Fruit fly (Drosophila melanogaster) whole organism, adult: ENCODE data around the gene CalpC.

Experiments
- CG11617 ChIP-seq: fragments of 200-800 bp; sonication (Bioruptor generic); optimal IDR thresholded peaks from 2 replicates; lab custom pipeline; 2017; ENCODE audit warnings: mild to moderate bottlenecking, missing biosample characterization, missing genetic modification reagents, missing genetic modification characterization
- CG33017 ChIP-seq: fragments of 200-800 bp; sonication (Bioruptor generic); optimal IDR thresholded peaks from 2 replicates; lab custom pipeline; 2018; ENCODE audit warnings: missing biosample characterization, mild to moderate bottlenecking, missing genetic modification characterization, moderate library complexity
- CG7101 ChIP-seq: fragments of 200-800 bp; sonication (Bioruptor generic); optimal IDR thresholded peaks from 2 replicates; lab custom pipeline; 2018; ENCODE audit warnings: missing biosample characterization, mild to moderate bottlenecking, missing genetic modification characterization, moderate library complexity
- Crg-1 ChIP-seq: fragments of 200-800 bp; sonication (Bioruptor generic); optimal IDR thresholded peaks from 2 replicates; lab custom pipeline; 2016; ENCODE audit warnings: missing biosample characterization, missing genetic modification characterization
- Mnt ChIP-seq: fragments of 200-800 bp; sonication (Bioruptor generic); optimal IDR thresholded peaks from 2 replicates; lab custom pipeline; 2016; ENCODE audit warnings: missing biosample characterization, mild to moderate bottlenecking, missing genetic modification characterization
- bab1 ChIP-seq: fragments of 200-800 bp; sonication (Bioruptor generic); optimal IDR thresholded peaks from 3 replicates; lab custom pipeline; 2019; ENCODE audit warnings: missing biosample characterization, mild to moderate bottlenecking, missing genetic modification characterization, moderate library complexity
- cnc ChIP-seq, 2 experiments: fragments of >200 bp; optimal IDR thresholded peaks; 2 replicates each; lab custom pipeline; 2017
- kay ChIP-seq: fragments of 200-800 bp; sonication (Bioruptor generic); peaks from one replicate; lab custom pipeline; 2016; ENCODE audit warnings: missing biosample characterization, missing genetic modification characterization, borderline replicate concordance
- toe ChIP-seq: fragments of 200-800 bp; sonication (Bioruptor generic); optimal IDR thresholded peaks from 2 replicates; lab custom pipeline; 2016; ENCODE audit warnings: missing biosample characterization, missing genetic modification characterization

dm6 chrX:16313078-16313875, 12.3 kb upstream of the CalpC start, which contains the start of the genes CG9915 and SWIP:
- TF ChIP-seq cnc (optimal IDR thresholded peaks at IDR 0.05; lab: Kevin White, UChicago), result no peak
- TF ChIP-seq Mnt, result no peak
- TF ChIP-seq bab1 (GFP tag; lab: Kevin White, UChicago), result peak; percentile 79
- TF ChIP-seq CG11617 (GFP tag; lab: Kevin White, UChicago), result peak; percentile 43
- TF ChIP-seq Crg-1, result peak; percentile 4
- no peak for TF ChIP-seq CG33017 (tag; lab: Kevin White, UChicago)
- peak; percentile 1 for TF ChIP-seq CG7101
- no peak for TF ChIP-seq toe (GFP tag; lab: Kevin White, UChicago)
- peak; percentile 55 for TF ChIP-seq kay (GFP tag; lab: Kevin White, UChicago)
